Worm (Caenorhabditis elegans) whole organism, L3 larva: ENCODE data around the gene lips-5.

ENCODE experiments used
- ZK546.5 ChIP-seq: sonication (generic microtip); optimal IDR thresholded peaks from 2 replicates; lab custom pipeline; 2017; ENCODE audit warnings: missing biosample characterization, missing genetic modification characterization
- ama-1 ChIP-seq: fragments of 150-350 bp; optimal IDR thresholded peaks from 2 replicates; lab custom pipeline; 2018
- ceh-82 ChIP-seq: fragments of 150-350 bp; optimal IDR thresholded peaks from 2 replicates; lab custom pipeline; 2014; ENCODE audit warnings: missing biosample characterization, missing genetic modification characterization
- elt-2 ChIP-seq: sonication (generic microtip); optimal IDR thresholded peaks from 2 replicates; lab custom pipeline; 2016; ENCODE audit warnings: missing genetic modification reagents, mild to moderate bottlenecking, missing genetic modification characterization, missing compliant biosample characterization
- mdl-1 ChIP-seq: fragments of 150-350 bp; optimal IDR thresholded peaks from 2 replicates; lab custom pipeline; 2014; ENCODE audit warnings: missing biosample characterization, missing genetic modification characterization
- nfya-1 ChIP-seq: sonication (generic microtip); optimal IDR thresholded peaks from 2 replicates; lab custom pipeline; 2017; ENCODE audit warnings: missing genetic modification characterization, mild to moderate bottlenecking, missing compliant biosample characterization, antibody characterized with exemption, moderate library complexity; ENCODE audit not compliant: insufficient read depth
- nhr-11 ChIP-seq: fragments of 150-350 bp; optimal IDR thresholded peaks from 2 replicates; lab custom pipeline; 2014; ENCODE audit warnings: missing biosample characterization, missing genetic modification characterization
- nhr-43 ChIP-seq: sonication (generic microtip); optimal IDR thresholded peaks from 2 replicates; lab custom pipeline; 2016; ENCODE audit warnings: mild to moderate bottlenecking, missing genetic modification characterization, missing compliant biosample characterization; ENCODE audit not compliant: poor library complexity, severe bottlenecking
- pha-4 ChIP-seq: fragments of 150-350 bp; optimal IDR thresholded peaks from 2 replicates; lab custom pipeline; 2014; ENCODE audit warnings: missing biosample characterization, missing genetic modification reagents, missing genetic modification characterization
- pqm-1 ChIP-seq: fragments of 150-350 bp; optimal IDR thresholded peaks from 2 replicates; lab custom pipeline; 2017; ENCODE audit warnings: missing biosample characterization, missing genetic modification characterization, inconsistent platforms
- snpc-4 ChIP-seq: fragments of 150-350 bp; optimal IDR thresholded peaks from 2 replicates; lab custom pipeline; 2014; ENCODE audit warnings: missing biosample characterization, missing genetic modification characterization
- tbx-2 ChIP-seq: sonication (generic microtip); optimal IDR thresholded peaks from 2 replicates; lab custom pipeline; 2016; ENCODE audit warnings: mild to moderate bottlenecking, missing genetic modification characterization, missing compliant biosample characterization
- zag-1 ChIP-seq: fragments of 150-350 bp; optimal IDR thresholded peaks from 2 replicates; lab custom pipeline; 2014; ENCODE audit warnings: missing biosample characterization, missing genetic modification characterization

DNA sequence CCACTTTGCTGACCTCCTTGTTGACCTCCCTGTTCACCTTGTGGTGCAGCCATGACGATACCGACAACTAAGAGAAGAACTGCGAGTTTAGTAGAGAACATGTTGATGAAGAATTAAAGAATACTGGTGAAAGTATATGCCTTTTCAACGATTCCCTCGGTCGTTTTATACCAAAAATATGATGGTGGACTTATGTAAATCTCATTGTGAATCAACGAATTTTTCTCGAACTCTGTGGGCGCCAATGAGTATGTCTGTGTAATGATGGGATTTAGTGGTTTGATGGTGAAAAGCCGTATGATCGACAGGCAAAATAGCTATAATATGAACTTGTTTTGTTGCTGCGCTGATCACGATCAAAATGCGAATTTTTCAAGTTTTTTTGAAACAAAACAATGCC, 36.3 kb downstream of the lips-5 start, which contains the start of gene K01A6.8:
- TF ChIP-seq snpc-4 (tag; lab: Kevin White, UChicago) (no peak), nfya-1 (no peak), tbx-2 (tag; lab: Kevin White, UChicago) (no peak), zag-1 (no peak), nhr-11 (tag; lab: Kevin White, UChicago) (no peak), ceh-82 (no peak), ama-1 (lab: Kevin White, UChicago) (no peak), elt-2 (tag; lab: Kevin White, UChicago) (no peak), nhr-43 (no peak), mdl-1 (tag; lab: Kevin White, UChicago) (no peak), pqm-1 (tag; lab: Kevin White, UChicago) (no peak), pha-4 (tag; lab: Kevin White, UChicago) (no peak), ZK546.5 (tag; lab: Kevin White, UChicago) (no peak)
